Worm (Caenorhabditis elegans): Measurements from ENCODE around the gene F44E2.9.
A peak's percentile ranks its signal among the peaks of the same experiment; 100 is the strongest.

The F44E2.9 gene

ce11 chrIII:8850482-8851047, at the start of gene F44E2.9:
F44E2.9 (minus strand) TSS chrIII:8850532.
- TF ChIP-seq gei-8 (GFP tag; optimal IDR thresholded peaks at IDR 0.05) = no peak
- 0 out of 2 replicates have a peak, but pooled peaks have one; percentile 27 for TF ChIP-seq tag-97 (GFP tag; IDR thresholded peaks at IDR 0.05)
- no peak for TF ChIP-seq zfp-3 (GFP tag; conservative IDR thresholded peaks at IDR 0.05)
- no peak for TF ChIP-seq lin-1 (GFP tag; IDR thresholded peaks at IDR 0.05)
- TF ChIP-seq attf-4 (tag; optimal IDR thresholded peaks at IDR 0.05) = no peak
- peak; percentile 28 for TF ChIP-seq hlh-11 (tag; optimal IDR thresholded peaks at IDR 0.05)
- no peak for TF ChIP-seq F37D6.2 (tag; optimal IDR thresholded peaks at IDR 0.05)
- TF ChIP-seq ceh-82 (tag; optimal IDR thresholded peaks at IDR 0.05) = no peak
- TF ChIP-seq dve-1 (tag; optimal IDR thresholded peaks at IDR 0.05; ENCODE audit: insufficient read depth) = peak; percentile 6
- TF ChIP-seq nhr-28 (tag; optimal IDR thresholded peaks at IDR 0.05) = peak; percentile 4
- peak; percentile 97 for TF ChIP-seq mes-2 (tag; optimal IDR thresholded peaks at IDR 0.05; ENCODE audit: poor library complexity, severe bottlenecking)
- TF ChIP-seq T20F7.1 (GFP tag; optimal IDR thresholded peaks at IDR 0.05) = no peak
- TF ChIP-seq mdt-29 (GFP tag; IDR thresholded peaks at IDR 0.05) = no peak
- no peak for TF ChIP-seq nhr-48 (tag; optimal IDR thresholded peaks at IDR 0.05)
- TF ChIP-seq lin-38 (GFP tag; IDR thresholded peaks at IDR 0.05) = peak; percentile 76
- no peak for TF ChIP-seq nhr-102 (tag; optimal IDR thresholded peaks at IDR 0.05)
- no peak for TF ChIP-seq aha-1 (tag)
- peak; percentile 92 for TF ChIP-seq dpl-1 (GFP tag; optimal IDR thresholded peaks at IDR 0.05)
- TF ChIP-seq T26A8.4 (GFP tag; IDR thresholded peaks at IDR 0.05) = no peak
- peak; percentile 18 for TF ChIP-seq rbr-2 (tag; optimal IDR thresholded peaks at IDR 0.05)
- peak; percentile 65 for TF ChIP-seq hmg-1.1 (GFP tag; IDR thresholded peaks at IDR 0.05)
- peak; percentile 40; the same call in 1 of the 2 replicates for TF ChIP-seq ZK337.2 (GFP tag; IDR thresholded peaks at IDR 0.05)
- peak; percentile 29; the same call in 1 of the 2 replicates for TF ChIP-seq pha-4 (GFP tag; IDR thresholded peaks at IDR 0.05)
- peak; percentile 8 for TF ChIP-seq pha-4 (tag; optimal IDR thresholded peaks at IDR 0.05)
- peak; percentile 47 for TF ChIP-seq nhr-6 (tag; optimal IDR thresholded peaks at IDR 0.05)
- TF ChIP-seq nhr-10 (tag; optimal IDR thresholded peaks at IDR 0.05) = no peak
- TF ChIP-seq daf-12 (tag; optimal IDR thresholded peaks at IDR 0.05) = no peak
- TF ChIP-seq dmd-6 (GFP tag; IDR thresholded peaks at IDR 0.05) = peak; percentile 41; the same call in 1 of the 2 replicates
- no peak for TF ChIP-seq Y105C5A.15 (GFP tag; IDR thresholded peaks at IDR 0.05)
- TF ChIP-seq zip-2 (tag; optimal IDR thresholded peaks at IDR 0.05) = no peak
- TF ChIP-seq dmd-8 (GFP tag; IDR thresholded peaks at IDR 0.05) = no peak
- peak; percentile 60 for TF ChIP-seq duxl-1 (tag; optimal IDR thresholded peaks at IDR 0.05; ENCODE audit: poor library complexity)
- no peak for TF ChIP-seq egl-27 (tag; optimal IDR thresholded peaks at IDR 0.05)
- no peak for TF ChIP-seq egl-43 (GFP tag; IDR thresholded peaks at IDR 0.05)
- no peak for TF ChIP-seq saeg-2 (GFP tag; IDR thresholded peaks at IDR 0.05)
- TF ChIP-seq nhr-111 (GFP tag; optimal IDR thresholded peaks at IDR 0.05) = no peak
- TF ChIP-seq unc-130 (GFP tag; optimal IDR thresholded peaks at IDR 0.05) = peak; percentile 81
- TF ChIP-seq F49E8.2 (tag; optimal IDR thresholded peaks at IDR 0.05; ENCODE audit: borderline replicate concordance) = peak; percentile 20
- TF ChIP-seq skn-1 (tag; optimal IDR thresholded peaks at IDR 0.05) = no peak
- no peak for TF ChIP-seq set-16 (GFP tag; IDR thresholded peaks at IDR 0.05)
- TF ChIP-seq mxl-3 (GFP tag; optimal IDR thresholded peaks at IDR 0.05) = peak; percentile 13
- TF ChIP-seq lin-13 (GFP tag; optimal IDR thresholded peaks at IDR 0.05) = peak; percentile 52
- no peak for TF ChIP-seq D1046.2 (GFP tag; IDR thresholded peaks at IDR 0.05)
- no peak for TF ChIP-seq nhr-25 (tag; optimal IDR thresholded peaks at IDR 0.05; ENCODE audit: borderline replicate concordance, insufficient read depth)
- TF ChIP-seq nhr-42 (GFP tag; IDR thresholded peaks at IDR 0.05) = no peak
- TF ChIP-seq hif-1 (tag; optimal IDR thresholded peaks at IDR 0.05) = peak in 1 of 2 experiments; percentile 79
- TF ChIP-seq php-3 (GFP tag; IDR thresholded peaks at IDR 0.05) = no peak
- no peak for TF ChIP-seq daf-8 (GFP tag; IDR thresholded peaks at IDR 0.05)
- TF ChIP-seq mdl-1 (tag; optimal IDR thresholded peaks at IDR 0.05) = no peak
- TF ChIP-seq aly-2 (tag; optimal IDR thresholded peaks at IDR 0.05) = no peak
- TF ChIP-seq tra-1 (GFP tag; IDR thresholded peaks at IDR 0.05) = 0 out of 2 replicates have a peak, but pooled peaks have one; percentile 27
